Fruit fly (Drosophila melanogaster) whole organism, prepupa: ENCODE data around the gene mRpS23.

Experiments used
- Blimp-1 ChIP-seq: fragments of 200-800 bp; sonication (Bioruptor generic); optimal IDR thresholded peaks from 3 replicates; lab custom pipeline; 2017; ENCODE audit warnings: missing biosample characterization, missing genetic modification characterization, mild to moderate bottlenecking, moderate library complexity, missing genetic modification reagents
- CG10631 ChIP-seq: fragments of 200-800 bp; sonication (Bioruptor generic); optimal IDR thresholded peaks from 2 replicates; lab custom pipeline; 2016; ENCODE audit warnings: missing biosample characterization, missing genetic modification characterization
- CG10669 ChIP-seq: fragments of 200-800 bp; sonication (Bioruptor generic); optimal IDR thresholded peaks from 3 replicates; lab custom pipeline; 2018; ENCODE audit warnings: missing biosample characterization, mild to moderate bottlenecking, missing genetic modification characterization, moderate library complexity
- CG11902 ChIP-seq: fragments of 200-800 bp; sonication (Bioruptor generic); optimal IDR thresholded peaks from 3 replicates; lab custom pipeline; 2016; ENCODE audit warnings: missing biosample characterization, missing genetic modification characterization
- CG15336 ChIP-seq: fragments of 200-800 bp; sonication (Bioruptor generic); IDR thresholded peaks from 2 replicates; pipeline ENCODE4 v1.3.6; 2022; ENCODE audit warnings: missing biosample characterization, missing genetic modification characterization
- CG1621 ChIP-seq: fragments of 200-800 bp; sonication (Bioruptor generic); optimal IDR thresholded peaks from 3 replicates; lab custom pipeline; 2018; ENCODE audit warnings: missing biosample characterization, mild to moderate bottlenecking, missing genetic modification characterization
- CG3032 ChIP-seq: fragments of 200-800 bp; optimal IDR thresholded peaks from 2 replicates; lab custom pipeline; 2019; ENCODE audit warnings: missing biosample characterization, mild to moderate bottlenecking, missing genetic modification characterization, moderate library complexity
- CG31627 ChIP-seq: fragments of 200-800 bp; sonication (Bioruptor generic); optimal IDR thresholded peaks from 3 replicates; lab custom pipeline; 2016; ENCODE audit warnings: missing biosample characterization, missing genetic modification characterization
- CG32006 ChIP-seq: fragments of 200-800 bp; sonication (Bioruptor generic); optimal IDR thresholded peaks from 3 replicates; lab custom pipeline; 2017; ENCODE audit warnings: missing biosample characterization, mild to moderate bottlenecking, missing genetic modification characterization
- CG3919 ChIP-seq: fragments of 200-800 bp; sonication (Bioruptor generic); optimal IDR thresholded peaks from 3 replicates; lab custom pipeline; 2016; ENCODE audit warnings: missing biosample characterization, missing genetic modification characterization
- CG4318 ChIP-seq: fragments of 200-800 bp; sonication (Bioruptor generic); optimal IDR thresholded peaks from 3 replicates; lab custom pipeline; 2017; ENCODE audit warnings: missing biosample characterization, mild to moderate bottlenecking, missing genetic modification characterization
- CG6163 ChIP-seq: fragments of 200-800 bp; sonication (Bioruptor generic); IDR thresholded peaks from 3 replicates; pipeline ENCODE4 v1.3.6; 2022; ENCODE audit warnings: missing biosample characterization, missing genetic modification characterization
- CG6276 ChIP-seq: fragments of 200-800 bp; sonication (Bioruptor generic); optimal IDR thresholded peaks from 2 replicates; lab custom pipeline; 2017; ENCODE audit warnings: missing biosample characterization, mild to moderate bottlenecking, missing genetic modification characterization
- CG6792 ChIP-seq: fragments of 200-800 bp; sonication (Bioruptor generic); optimal IDR thresholded peaks from 3 replicates; lab custom pipeline; 2016; ENCODE audit warnings: missing biosample characterization, missing genetic modification characterization
- CG6854 ChIP-seq: fragments of 200-800 bp; sonication (Bioruptor generic); optimal IDR thresholded peaks from 2 replicates; lab custom pipeline; 2017; ENCODE audit warnings: missing biosample characterization, mild to moderate bottlenecking, missing genetic modification characterization
- CG7368 ChIP-seq: fragments of 200-800 bp; sonication (Bioruptor generic); optimal IDR thresholded peaks from 3 replicates; lab custom pipeline; 2016; ENCODE audit warnings: missing biosample characterization, missing genetic modification characterization
- CG8632 ChIP-seq: fragments of 200-800 bp; sonication (Bioruptor generic); optimal IDR thresholded peaks from 3 replicates; lab custom pipeline; 2016; ENCODE audit warnings: missing biosample characterization, missing genetic modification characterization
- CG9139 ChIP-seq: fragments of 200-800 bp; sonication (Bioruptor generic); optimal IDR thresholded peaks from 3 replicates; lab custom pipeline; 2017; ENCODE audit warnings: missing biosample characterization, mild to moderate bottlenecking, missing genetic modification characterization
- Eip75B ChIP-seq: fragments of 200-800 bp; sonication (Bioruptor generic); optimal IDR thresholded peaks from 3 replicates; lab custom pipeline; 2016; ENCODE audit warnings: missing biosample characterization, missing genetic modification characterization
- Eip78C ChIP-seq: fragments of 200-800 bp; sonication (Bioruptor generic); peaks from one replicate; lab custom pipeline; 2016; ENCODE audit warnings: missing biosample characterization, missing genetic modification characterization
- Eip93F ChIP-seq: fragments of 200-800 bp; sonication (Bioruptor generic); optimal IDR thresholded peaks from 2 replicates; lab custom pipeline; 2016; ENCODE audit warnings: missing biosample characterization, mild to moderate bottlenecking, missing genetic modification characterization
- Ets96B ChIP-seq: fragments of 200-800 bp; optimal IDR thresholded peaks from 2 replicates; lab custom pipeline; 2019; ENCODE audit warnings: missing biosample characterization, mild to moderate bottlenecking, missing genetic modification characterization, moderate library complexity
- Gug ChIP-seq: fragments of 200-800 bp; sonication (Bioruptor generic); IDR thresholded peaks from 2 replicates; pipeline ENCODE4 v1.3.6; 2022; ENCODE audit warnings: missing biosample characterization, missing genetic modification characterization
- Hr38 ChIP-seq: sonication (Bioruptor generic); optimal IDR thresholded peaks from 2 replicates; lab custom pipeline; 2016; ENCODE audit warnings: missing biosample characterization, missing genetic modification characterization
- Hr39 ChIP-seq: fragments of 200-800 bp; sonication (Bioruptor generic); optimal IDR thresholded peaks from 2 replicates; lab custom pipeline; 2016; ENCODE audit warnings: missing biosample characterization, missing genetic modification characterization
- Hr4 ChIP-seq: fragments of 200-800 bp; sonication (Bioruptor generic); optimal IDR thresholded peaks from 3 replicates; lab custom pipeline; 2016; ENCODE audit warnings: missing biosample characterization, missing genetic modification characterization
- Lpt ChIP-seq: fragments of 200-800 bp; sonication (Bioruptor generic); optimal IDR thresholded peaks from 3 replicates; lab custom pipeline; 2016; ENCODE audit warnings: missing biosample characterization, missing genetic modification characterization
- Met ChIP-seq: fragments of 200-800 bp; sonication (Bioruptor generic); optimal IDR thresholded peaks from 3 replicates; lab custom pipeline; 2016; ENCODE audit warnings: missing biosample characterization, missing genetic modification characterization
- OdsH ChIP-seq: fragments of 200-800 bp; sonication (Bioruptor generic); optimal IDR thresholded peaks from 3 replicates; lab custom pipeline; 2016; ENCODE audit warnings: missing biosample characterization, missing genetic modification characterization
- Smox ChIP-seq: fragments of 200-800 bp; sonication (Bioruptor generic); optimal IDR thresholded peaks from 3 replicates; lab custom pipeline; 2016; ENCODE audit warnings: missing biosample characterization, missing genetic modification characterization
- Sox102F ChIP-seq: fragments of 200-800 bp; sonication (Bioruptor generic); optimal IDR thresholded peaks from 2 replicates; lab custom pipeline; 2016; ENCODE audit warnings: missing biosample characterization, mild to moderate bottlenecking, missing genetic modification characterization
- Sox15 ChIP-seq: fragments of 200-800 bp; sonication (Bioruptor generic); optimal IDR thresholded peaks from 3 replicates; lab custom pipeline; 2016; ENCODE audit warnings: missing biosample characterization, missing genetic modification characterization
- achi ChIP-seq: fragments of 200-800 bp; sonication (Bioruptor generic); optimal IDR thresholded peaks from 3 replicates; lab custom pipeline; 2016; ENCODE audit warnings: missing biosample characterization, missing genetic modification characterization
- acj6 ChIP-seq: fragments of 200-800 bp; sonication (Bioruptor generic); optimal IDR thresholded peaks from 3 replicates; lab custom pipeline; 2016; ENCODE audit warnings: missing biosample characterization, missing genetic modification characterization
- cyc ChIP-seq: fragments of 200-800 bp; sonication (Bioruptor generic); optimal IDR thresholded peaks from 3 replicates; lab custom pipeline; 2016; ENCODE audit warnings: missing biosample characterization, missing genetic modification characterization
- dac ChIP-seq: fragments of 200-800 bp; sonication (Bioruptor generic); optimal IDR thresholded peaks from 2 replicates; lab custom pipeline; 2017; ENCODE audit warnings: missing biosample characterization, mild to moderate bottlenecking, missing genetic modification characterization
- dsx ChIP-seq: fragments of 200-800 bp; optimal IDR thresholded peaks from 3 replicates; lab custom pipeline; 2019; ENCODE audit warnings: missing biosample characterization, mild to moderate bottlenecking, missing genetic modification characterization, moderate library complexity; ENCODE audit not compliant: poor library complexity, severe bottlenecking
- eg ChIP-seq: fragments of 200-800 bp; sonication (Bioruptor generic); IDR thresholded peaks from 3 replicates; pipeline ENCODE4 v1.3.6; 2022; ENCODE audit warnings: missing biosample characterization, missing genetic modification characterization
- esn ChIP-seq: fragments of 200-800 bp; sonication (Bioruptor generic); optimal IDR thresholded peaks from 2 replicates; lab custom pipeline; 2016; ENCODE audit warnings: missing biosample characterization, mild to moderate bottlenecking, missing genetic modification characterization, moderate library complexity
- fd59A ChIP-seq: fragments of 200-800 bp; sonication (Bioruptor generic); optimal IDR thresholded peaks from 2 replicates; lab custom pipeline; 2017; ENCODE audit warnings: missing biosample characterization, mild to moderate bottlenecking, missing genetic modification characterization, missing genetic modification reagents
- fd85E ChIP-seq: fragments of 200-800 bp; sonication (Bioruptor generic); optimal IDR thresholded peaks from 3 replicates; lab custom pipeline; 2016; ENCODE audit warnings: missing biosample characterization, missing genetic modification characterization
- fkh ChIP-seq: fragments of 200-800 bp; sonication (Bioruptor generic); optimal IDR thresholded peaks from 3 replicates; lab custom pipeline; 2017; ENCODE audit warnings: missing biosample characterization, mild to moderate bottlenecking, missing genetic modification characterization, moderate library complexity
- lz ChIP-seq: fragments of 200-800 bp; sonication (Bioruptor generic); optimal IDR thresholded peaks from 3 replicates; lab custom pipeline; 2016; ENCODE audit warnings: missing biosample characterization, missing genetic modification characterization
- net ChIP-seq: fragments of 200-800 bp; sonication (Bioruptor generic); optimal IDR thresholded peaks from 3 replicates; lab custom pipeline; 2016; ENCODE audit warnings: missing biosample characterization, missing genetic modification characterization
- pdm3 ChIP-seq: fragments of 200-800 bp; sonication (Bioruptor generic); optimal IDR thresholded peaks from 3 replicates; lab custom pipeline; 2016; ENCODE audit warnings: missing biosample characterization, missing genetic modification characterization
- salr ChIP-seq, 2 experiments: fragments of 200-800 bp; sonication (Bioruptor generic); optimal IDR thresholded peaks; 3 replicates each; lab custom pipeline; 2016 to 2018; ENCODE audit warnings: missing biosample characterization in 2 of 2, missing genetic modification characterization in 2 of 2, mild to moderate bottlenecking in 1 of 2
- spab ChIP-seq: fragments of 200-800 bp; sonication (Bioruptor generic); optimal IDR thresholded peaks from 2 replicates; lab custom pipeline; 2017; ENCODE audit warnings: missing biosample characterization, mild to moderate bottlenecking, missing genetic modification characterization, missing genetic modification reagents
- ss ChIP-seq, 2 experiments: fragments of 200-800 bp; sonication (Bioruptor generic); optimal IDR thresholded peaks; 2 replicates in 1 of 2; 3 replicates in 1 of 2; lab custom pipeline; 2017 to 2018; ENCODE audit warnings: mild to moderate bottlenecking in 2 of 2, missing biosample characterization in 2 of 2, missing genetic modification characterization in 2 of 2, moderate library complexity in 1 of 2
- svp ChIP-seq: fragments of 200-800 bp; sonication (Bioruptor generic); peaks from one replicate; lab custom pipeline; 2016; ENCODE audit warnings: missing biosample characterization, missing genetic modification characterization
- topi ChIP-seq: fragments of 200-800 bp; sonication (Bioruptor generic); optimal IDR thresholded peaks from 3 replicates; lab custom pipeline; 2016; ENCODE audit warnings: missing biosample characterization, missing genetic modification characterization

mRpS23 gene

dm6 chr2L:13835002-13835910 lies at the start of gene mRpS23, which contains the start of gene CenG1A:
Gene mRpS23 (minus strand): TSS chr2L:13835072.
Gene CenG1A (plus strand): TSS chr2L:13835564.
- TF ChIP-seq fd59A (GFP tag; lab: Kevin White, UChicago) (peak; percentile 100), Smox (GFP tag; lab: Kevin White, UChicago) (peak; percentile 100), Met (peak; percentile 100), Lpt (GFP tag; lab: Kevin White, UChicago) (peak; percentile 100), Hr38 (GFP tag; lab: Kevin White, UChicago) (peak; percentile 100), lz (peak; percentile 100), CG32006 (GFP tag; lab: Kevin White, UChicago) (peak; percentile 100), CG10669 (GFP tag; lab: Kevin White, UChicago) (peak; percentile 100), CG1621 (peak; percentile 100), CG7368 (GFP tag; lab: Kevin White, UChicago) (peak; percentile 100), ss (GFP tag; optimal IDR thresholded peaks at IDR 0.05; lab: Kevin White, UChicago) (peak; percentile 100), Sox102F (GFP tag; lab: Kevin White, UChicago) (peak; percentile 100), net (peak; percentile 100), acj6 (GFP tag; lab: Kevin White, UChicago) (peak; percentile 100), spab (GFP tag; lab: Kevin White, UChicago) (peak; percentile 100), Gug (GFP tag; lab: Robert Waterston, UW) (peak; percentile 100), CG3919 (GFP tag; lab: Kevin White, UChicago) (peak; percentile 100), svp (GFP tag; lab: Kevin White, UChicago) (peak; percentile 100), CG6163 (GFP tag; lab: Robert Waterston, UW) (peak; percentile 100), esn (GFP tag; lab: Kevin White, UChicago) (peak; percentile 100), cyc (peak; percentile 100), salr (GFP tag; optimal IDR thresholded peaks at IDR 0.05; lab: Kevin White, UChicago) (peak; percentile 100), Eip75B (peak; percentile 100), CG4318 (peak; percentile 100), CG9139 (GFP tag; lab: Kevin White, UChicago) (peak; percentile 99), Eip93F (peak; percentile 100), OdsH (GFP tag; lab: Kevin White, UChicago) (peak; percentile 100), achi (GFP tag; lab: Kevin White, UChicago) (peak; percentile 99), CG11902 (GFP tag; lab: Kevin White, UChicago) (peak; percentile 99), fd85E (GFP tag; lab: Kevin White, UChicago) (peak; percentile 99), CG6276 (GFP tag; lab: Kevin White, UChicago) (peak; percentile 100), Blimp-1 (peak; percentile 98), eg (GFP tag; lab: Robert Waterston, UW) (peak; percentile 100), topi (GFP tag; lab: Kevin White, UChicago) (peak; percentile 100), Eip78C (GFP tag; lab: Kevin White, UChicago) (peak; percentile 100), CG6854 (GFP tag; lab: Kevin White, UChicago) (peak; percentile 100), CG8632 (GFP tag; lab: Kevin White, UChicago) (peak; percentile 100), pdm3 (GFP tag; lab: Kevin White, UChicago) (peak; percentile 100), CG15336 (GFP tag; lab: Robert Waterston, UW) (peak; percentile 100), CG6792 (GFP tag; lab: Kevin White, UChicago) (peak; percentile 100), Hr4 (GFP tag; lab: Kevin White, UChicago) (peak; percentile 100), dac (peak; percentile 99), Ets96B (tag; lab: Kevin White, UChicago) (peak; percentile 100), fkh (GFP tag; lab: Kevin White, UChicago) (peak; percentile 97), dsx (peak; percentile 99), Sox15 (GFP tag; lab: Kevin White, UChicago) (peak; percentile 100), Hr39 (peak; percentile 100), CG3032 (tag; lab: Kevin White, UChicago) (peak; percentile 100), CG10631 (peak; percentile 100), CG31627 (peak; percentile 100)
